Fruit fly (Drosophila melanogaster): ENCODE data around the gene CG11537.

DNA sequence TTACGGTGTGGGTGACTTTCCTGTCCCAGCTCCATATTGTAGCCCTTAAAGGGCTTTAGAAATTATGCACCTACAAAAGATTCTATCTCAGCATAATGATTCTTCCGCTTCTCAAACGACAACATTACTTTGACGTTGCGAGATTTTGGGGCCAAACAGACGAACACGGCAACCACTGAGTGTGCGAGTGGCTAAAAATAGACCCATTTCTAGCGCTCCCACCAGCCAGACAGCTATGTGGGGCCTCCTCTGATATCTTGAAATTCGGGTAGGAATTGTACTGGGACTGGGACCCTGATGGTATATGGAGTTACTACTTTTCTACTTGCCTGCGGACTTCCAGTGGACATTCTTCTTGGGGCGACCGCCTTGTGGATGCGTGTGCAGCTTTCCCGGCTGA, 34.6 kb upstream of the CG11537 start:
- TF ChIP-seq CG15336 (GFP tag; IDR thresholded peaks at IDR 0.05) (no peak), CG8632 (GFP tag; optimal IDR thresholded peaks at IDR 0.05) (no peak), CG10669 (GFP tag; optimal IDR thresholded peaks at IDR 0.05) (no peak), Smox (GFP tag; optimal IDR thresholded peaks at IDR 0.05) (no peak), salr (GFP tag; optimal IDR thresholded peaks at IDR 0.05) (no peak), CG6792 (GFP tag; optimal IDR thresholded peaks at IDR 0.05) (no peak), achi (GFP tag; optimal IDR thresholded peaks at IDR 0.05) (no peak), ss (GFP tag; optimal IDR thresholded peaks at IDR 0.05) (no peak), Met (GFP tag; optimal IDR thresholded peaks at IDR 0.05) (no peak), Hr38 (GFP tag; optimal IDR thresholded peaks at IDR 0.05) (no peak), svp (GFP tag) (no peak), CG8119 (GFP tag; IDR thresholded peaks at IDR 0.05) (no peak), Sox14 (GFP tag; optimal IDR thresholded peaks at IDR 0.05) (no peak)

Data from whole organism, prepupa.